Fruit fly (Drosophila melanogaster) whole organism, embryonic: ENCODE results near the gene Clk.

ENCODE experiments used
- Blimp-1 ChIP-seq: fragments of 200-800 bp; sonication (Bioruptor generic); optimal IDR thresholded peaks from 3 replicates; lab custom pipeline; 2018; ENCODE audit warnings: missing biosample characterization, missing genetic modification characterization, mild to moderate bottlenecking, moderate library complexity, missing genetic modification reagents
- CG16779 ChIP-seq: fragments of 200-800 bp; sonication (Bioruptor generic); IDR thresholded peaks from 2 replicates; pipeline ENCODE4 v1.3.6; 2022; ENCODE audit warnings: missing biosample characterization, missing genetic modification characterization
- CG4820 ChIP-seq: fragments of 200-800 bp; sonication (Bioruptor generic); optimal IDR thresholded peaks from 3 replicates; lab custom pipeline; 2016; ENCODE audit warnings: missing biosample characterization, missing genetic modification characterization
- CG7786 ChIP-seq: fragments of 200-800 bp; sonication (Bioruptor generic); optimal IDR thresholded peaks from 2 replicates; lab custom pipeline; 2016; ENCODE audit warnings: missing biosample characterization, missing genetic modification characterization
- CG8478 ChIP-seq: fragments of >200 bp; optimal IDR thresholded peaks from 2 replicates; lab custom pipeline; 2018
- Camta ChIP-seq: fragments of 200-800 bp; sonication (Bioruptor generic); optimal IDR thresholded peaks from 2 replicates; lab custom pipeline; 2016; ENCODE audit warnings: missing biosample characterization, missing genetic modification characterization
- Chrac-16 ChIP-seq: fragments of 200-800 bp; sonication (Bioruptor generic); optimal IDR thresholded peaks from 3 replicates; lab custom pipeline; 2016; ENCODE audit warnings: missing biosample characterization, missing genetic modification characterization
- Fer1 ChIP-seq: fragments of 200-800 bp; sonication (Bioruptor generic); optimal IDR thresholded peaks from 2 replicates; lab custom pipeline; 2017; ENCODE audit warnings: missing biosample characterization, mild to moderate bottlenecking, missing genetic modification characterization
- ac ChIP-seq: fragments of 200-800 bp; sonication (Bioruptor generic); optimal IDR thresholded peaks from 3 replicates; lab custom pipeline; 2017; ENCODE audit warnings: missing biosample characterization, mild to moderate bottlenecking, missing genetic modification characterization
- bigmax ChIP-seq: fragments of 200-800 bp; sonication (Bioruptor generic); optimal IDR thresholded peaks from 2 replicates; lab custom pipeline; 2018; ENCODE audit warnings: missing biosample characterization, mild to moderate bottlenecking, missing genetic modification characterization
- ind ChIP-seq: fragments of 200-800 bp; sonication (Bioruptor generic); optimal IDR thresholded peaks from 3 replicates; lab custom pipeline; 2016; ENCODE audit warnings: missing biosample characterization, missing genetic modification characterization
- kah ChIP-seq: fragments of 200-800 bp; sonication (Bioruptor generic); optimal IDR thresholded peaks from 2 replicates; lab custom pipeline; 2018; ENCODE audit warnings: missing biosample characterization, mild to moderate bottlenecking, missing genetic modification characterization
- trh ChIP-seq: fragments of 200-800 bp; sonication (Bioruptor generic); optimal IDR thresholded peaks from 2 replicates; lab custom pipeline; 2016; ENCODE audit warnings: missing biosample characterization, missing genetic modification characterization

DNA sequence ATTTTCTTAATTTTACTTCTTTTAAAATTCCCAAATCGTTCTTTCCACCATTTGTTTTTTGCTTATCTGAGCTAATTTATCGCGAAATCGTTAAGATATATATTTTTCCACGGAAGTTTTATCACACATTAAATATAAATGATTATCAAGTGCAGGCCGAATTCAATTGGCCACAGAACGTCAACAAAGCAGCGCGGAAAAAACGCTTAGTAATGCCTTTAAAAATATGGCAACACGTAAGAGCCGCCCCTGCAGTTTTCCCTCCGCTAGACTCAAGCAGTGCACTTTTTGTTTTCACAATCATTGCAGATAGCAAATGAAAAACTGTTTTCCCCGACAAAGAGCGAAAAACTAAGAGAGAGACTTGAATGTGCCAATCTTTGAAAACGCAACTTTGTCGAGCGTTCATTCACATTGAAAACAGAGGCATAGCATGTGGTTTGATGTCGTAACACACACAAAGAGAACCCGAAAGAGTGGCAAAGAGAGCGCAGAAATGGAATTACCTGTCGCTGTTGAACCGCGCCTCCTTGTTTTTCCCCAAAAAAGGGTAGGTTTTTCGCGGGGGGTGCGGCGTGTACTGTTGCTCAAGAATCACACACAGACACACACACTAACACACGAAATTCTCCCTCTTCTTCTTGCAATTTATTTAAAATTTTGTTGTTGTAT is 33.2 kb upstream of the Clk start:
- TF ChIP-seq Blimp-1 (no peak), CG16779 (GFP tag; lab: Robert Waterston, UW) (no peak), CG8478 (lab: Kevin White, UChicago) (no peak), kah (no peak), Chrac-16 (GFP tag; lab: Kevin White, UChicago) (no peak), CG4820 (GFP tag; lab: Kevin White, UChicago) (no peak), Fer1 (GFP tag; lab: Kevin White, UChicago) (no peak), trh (no peak), bigmax (no peak), Camta (GFP tag; lab: Kevin White, UChicago) (no peak), ac (no peak), ind (GFP tag; lab: Kevin White, UChicago) (no peak), CG7786 (GFP tag; lab: Kevin White, UChicago) (no peak)
